ENCODE assay signal across 5 fruit fly cellular contexts in genomic region chr2L:14568507-14569104, dm6.
TF ChIP-seq lines count a peak whose summit lies in the region.

No protein-coding gene starts in this region.

- no peak for TF ChIP-seq CTCF in whole organism, embryonic (GFP tag; optimal IDR thresholded peaks at IDR 0.05; lab: Kevin White, UChicago)

TF ChIP-seq in whole organism, 6 proteins besides CTCF, POLR2A, EP300 and RAD21:
- peak; percentile 34 for TF ChIP-seq Dll (optimal IDR thresholded peaks at IDR 0.05; lab: Kevin White, UChicago)
- no peak for TF ChIP-seq usp (GFP tag; optimal IDR thresholded peaks at IDR 0.05; lab: Kevin White, UChicago)

TF ChIP-seq in whole organism, embryonic, 481 proteins besides CTCF, POLR2A, EP300 and RAD21:
- TF ChIP-seq nom (GFP tag; optimal IDR thresholded peaks at IDR 0.05; lab: Kevin White, UChicago) (peak; percentile 21), crol (GFP tag; IDR thresholded peaks at IDR 0.05; lab: Robert Waterston, UW) (peak; percentile 52), ranshi (GFP tag; IDR thresholded peaks at IDR 0.05; lab: Robert Waterston, UW) (no peak), bsh (GFP tag; optimal IDR thresholded peaks at IDR 0.05; lab: Kevin White, UChicago) (peak in 1 of 2 experiments; percentile 5), Lhr (GFP tag; optimal IDR thresholded peaks at IDR 0.05; lab: Kevin White, UChicago) (no peak), vfl (GFP tag; optimal IDR thresholded peaks at IDR 0.05; lab: Kevin White, UChicago) (no peak), Mes4 (GFP tag; optimal IDR thresholded peaks at IDR 0.05; lab: Kevin White, UChicago) (no peak), NC2α (GFP tag; optimal IDR thresholded peaks at IDR 0.05; lab: Kevin White, UChicago) (no peak), gcm2 (GFP tag; optimal IDR thresholded peaks at IDR 0.05; lab: Kevin White, UChicago) (no peak), CG12071 (GFP tag; optimal IDR thresholded peaks at IDR 0.05; lab: Kevin White, UChicago) (no peak), CG17385 (GFP tag; optimal IDR thresholded peaks at IDR 0.05; lab: Kevin White, UChicago) (peak; percentile 8), CG3065 (GFP tag; optimal IDR thresholded peaks at IDR 0.05; lab: Kevin White, UChicago) (peak; percentile 51), Lim3 (GFP tag; IDR thresholded peaks at IDR 0.05; lab: Robert Waterston, UW) (no peak), Tbp (GFP tag; optimal IDR thresholded peaks at IDR 0.05; lab: Kevin White, UChicago) (no peak)

TF ChIP-seq in whole organism, prepupa, 60 proteins besides CTCF, POLR2A, EP300 and RAD21 (continues in another document):
- TF ChIP-seq net (GFP tag; optimal IDR thresholded peaks at IDR 0.05; lab: Kevin White, UChicago) (no peak), pdm3 (GFP tag; optimal IDR thresholded peaks at IDR 0.05; lab: Kevin White, UChicago) (no peak), topi (GFP tag; optimal IDR thresholded peaks at IDR 0.05; lab: Kevin White, UChicago) (no peak), Eip78C (GFP tag; lab: Kevin White, UChicago) (peak; percentile 36), CG8319 (GFP tag; optimal IDR thresholded peaks at IDR 0.05; lab: Kevin White, UChicago) (no peak), CG16779 (tag; optimal IDR thresholded peaks at IDR 0.05; lab: Kevin White, UChicago) (no peak), Met (GFP tag; optimal IDR thresholded peaks at IDR 0.05; lab: Kevin White, UChicago) (no peak), CG7368 (GFP tag; optimal IDR thresholded peaks at IDR 0.05; lab: Kevin White, UChicago) (no peak), Eip93F (GFP tag; optimal IDR thresholded peaks at IDR 0.05; lab: Kevin White, UChicago) (no peak), CG34406 (GFP tag; optimal IDR thresholded peaks at IDR 0.05; lab: Kevin White, UChicago) (no peak), CG31627 (GFP tag; optimal IDR thresholded peaks at IDR 0.05; lab: Kevin White, UChicago) (no peak), CG3919 (GFP tag; optimal IDR thresholded peaks at IDR 0.05; lab: Kevin White, UChicago) (no peak), CG11294 (GFP tag; IDR thresholded peaks at IDR 0.05; lab: Robert Waterston, UW) (no peak), Eip75B (GFP tag; optimal IDR thresholded peaks at IDR 0.05; lab: Kevin White, UChicago) (no peak), CG15336 (GFP tag; IDR thresholded peaks at IDR 0.05; lab: Robert Waterston, UW) (no peak), Smox (GFP tag; optimal IDR thresholded peaks at IDR 0.05; lab: Kevin White, UChicago) (no peak), Hr39 (GFP tag; optimal IDR thresholded peaks at IDR 0.05; lab: Kevin White, UChicago) (no peak), Sox14 (GFP tag; optimal IDR thresholded peaks at IDR 0.05; lab: Kevin White, UChicago) (no peak), salr (GFP tag; optimal IDR thresholded peaks at IDR 0.05; lab: Kevin White, UChicago) (peak in 1 of 2 experiments; percentile 57), svp (GFP tag; lab: Kevin White, UChicago) (no peak), lz (GFP tag; optimal IDR thresholded peaks at IDR 0.05; lab: Kevin White, UChicago) (no peak), cyc (GFP tag; optimal IDR thresholded peaks at IDR 0.05; lab: Kevin White, UChicago) (no peak), fd59A (GFP tag; optimal IDR thresholded peaks at IDR 0.05; lab: Kevin White, UChicago) (no peak), CG8632 (GFP tag; optimal IDR thresholded peaks at IDR 0.05; lab: Kevin White, UChicago) (no peak), CG4318 (GFP tag; optimal IDR thresholded peaks at IDR 0.05; lab: Kevin White, UChicago) (no peak), CG32006 (GFP tag; optimal IDR thresholded peaks at IDR 0.05; lab: Kevin White, UChicago) (no peak), ss (GFP tag; optimal IDR thresholded peaks at IDR 0.05; lab: Kevin White, UChicago) (peak; percentile 35 to 96), achi (GFP tag; optimal IDR thresholded peaks at IDR 0.05; lab: Kevin White, UChicago) (no peak)

TF ChIP-seq in whole organism, pupa, 21 proteins besides CTCF, POLR2A, EP300 and RAD21:
- peak; percentile 4 for TF ChIP-seq Pif1A (GFP tag; optimal IDR thresholded peaks at IDR 0.05; lab: Kevin White, UChicago)
- peak; percentile 56; the same call in 2 of the 3 replicates for TF ChIP-seq CG4496 (GFP tag; IDR thresholded peaks at IDR 0.05; lab: Robert Waterston, UW)
- TF ChIP-seq CG13204 (GFP tag; optimal IDR thresholded peaks at IDR 0.05; lab: Kevin White, UChicago) = peak; percentile 73
- no peak for TF ChIP-seq Pif1B (GFP tag; optimal IDR thresholded peaks at IDR 0.05; lab: Kevin White, UChicago)
- TF ChIP-seq Ets98B (GFP tag; IDR thresholded peaks at IDR 0.05; lab: Robert Waterston, UW) = no peak
- no peak for TF ChIP-seq CG14655 (GFP tag; optimal IDR thresholded peaks at IDR 0.05; lab: Kevin White, UChicago)
- TF ChIP-seq fd96Ca (GFP tag; IDR thresholded peaks at IDR 0.05; lab: Robert Waterston, UW) = peak; percentile 58; the same call in 1 of the 3 replicates
- TF ChIP-seq EcR (GFP tag; optimal IDR thresholded peaks at IDR 0.05; lab: Kevin White, UChicago) = peak; percentile 64

TF ChIP-seq in whole organism, wandering third instar larva, 38 proteins besides CTCF, POLR2A, EP300 and RAD21:
- no peak for TF ChIP-seq jim (GFP tag; optimal IDR thresholded peaks at IDR 0.05; lab: Kevin White, UChicago)
- no peak for TF ChIP-seq CrebA (GFP tag; optimal IDR thresholded peaks at IDR 0.05; lab: Kevin White, UChicago; ENCODE audit: borderline replicate concordance)
- peak; percentile 10 for TF ChIP-seq br (GFP tag; optimal IDR thresholded peaks at IDR 0.05; lab: Kevin White, UChicago)
- no peak for TF ChIP-seq h (GFP tag; optimal IDR thresholded peaks at IDR 0.05; lab: Kevin White, UChicago)
- TF ChIP-seq tai (GFP tag; optimal IDR thresholded peaks at IDR 0.05; lab: Kevin White, UChicago) = no peak
